Worm (Caenorhabditis elegans) whole organism, L1 larva: ENCODE data around the gene Y73B6BL.22.

Experiments used
- ceh-63 ChIP-seq: fragments of 200-800 bp; sonication (Bioruptor generic); optimal IDR thresholded peaks from 2 replicates; lab custom pipeline; 2018; ENCODE audit warnings: mild to moderate bottlenecking, missing genetic modification characterization, missing compliant biosample characterization
- ces-1 ChIP-seq: fragments of 150-350 bp; optimal IDR thresholded peaks from 2 replicates; lab custom pipeline; 2014; ENCODE audit warnings: missing biosample characterization, missing genetic modification reagents, missing genetic modification characterization
- elt-3 ChIP-seq, 6 experiments: fragments of 150-350 bp in 1 of 6; sonication (generic microtip); optimal IDR thresholded peaks; 2 replicates each; lab custom pipeline; 2017 to 2018; ENCODE audit warnings: missing biosample characterization in 6 of 6, missing genetic modification characterization in 6 of 6, inconsistent platforms in 1 of 6
- hlh-4 ChIP-seq: sonication (generic microtip); optimal IDR thresholded peaks from 2 replicates; lab custom pipeline; 2016; ENCODE audit warnings: mild to moderate bottlenecking, missing genetic modification characterization, missing compliant biosample characterization
- lin-15B ChIP-seq: fragments of 150-350 bp; sonication (generic microtip); optimal IDR thresholded peaks from 3 replicates; lab custom pipeline; 2014; ENCODE audit warnings: missing biosample characterization, missing genetic modification characterization
- lsy-2 ChIP-seq, 2 experiments: fragments of 150-350 bp; optimal IDR thresholded peaks; 2 replicates each; lab custom pipeline; 2014; ENCODE audit warnings: missing biosample characterization in 2 of 2, missing genetic modification characterization in 2 of 2
- mep-1 ChIP-seq: fragments of 150-350 bp; optimal IDR thresholded peaks from 2 replicates; lab custom pipeline; 2014; ENCODE audit warnings: missing biosample characterization, missing genetic modification characterization
- nhr-11 ChIP-seq: fragments of 150-350 bp; optimal IDR thresholded peaks from 2 replicates; lab custom pipeline; 2014; ENCODE audit warnings: missing biosample characterization, missing genetic modification characterization
- nhr-20 ChIP-seq: sonication (generic microtip); optimal IDR thresholded peaks from 2 replicates; lab custom pipeline; 2016; ENCODE audit warnings: mild to moderate bottlenecking, missing genetic modification characterization, missing compliant biosample characterization
- nhr-85 ChIP-seq: sonication (generic microtip); peaks from one replicate; lab custom pipeline; 2016; ENCODE audit warnings: missing genetic modification characterization, inconsistent platforms, missing compliant biosample characterization
- sptf-1 ChIP-seq: fragments of 150-350 bp; optimal IDR thresholded peaks from 2 replicates; lab custom pipeline; 2014; ENCODE audit warnings: missing biosample characterization, missing genetic modification characterization
- tbx-2 ChIP-seq: sonication (generic microtip); optimal IDR thresholded peaks from 2 replicates; lab custom pipeline; 2016; ENCODE audit warnings: missing genetic modification characterization, missing compliant biosample characterization
- unc-62 ChIP-seq: fragments of 150-350 bp; optimal IDR thresholded peaks from 2 replicates; lab custom pipeline; 2014; ENCODE audit warnings: missing biosample characterization, missing genetic modification reagents, missing genetic modification characterization
- ztf-4 ChIP-seq: fragments of 150-350 bp; optimal IDR thresholded peaks from 2 replicates; lab custom pipeline; 2014; ENCODE audit warnings: missing biosample characterization, missing genetic modification characterization

DNA sequence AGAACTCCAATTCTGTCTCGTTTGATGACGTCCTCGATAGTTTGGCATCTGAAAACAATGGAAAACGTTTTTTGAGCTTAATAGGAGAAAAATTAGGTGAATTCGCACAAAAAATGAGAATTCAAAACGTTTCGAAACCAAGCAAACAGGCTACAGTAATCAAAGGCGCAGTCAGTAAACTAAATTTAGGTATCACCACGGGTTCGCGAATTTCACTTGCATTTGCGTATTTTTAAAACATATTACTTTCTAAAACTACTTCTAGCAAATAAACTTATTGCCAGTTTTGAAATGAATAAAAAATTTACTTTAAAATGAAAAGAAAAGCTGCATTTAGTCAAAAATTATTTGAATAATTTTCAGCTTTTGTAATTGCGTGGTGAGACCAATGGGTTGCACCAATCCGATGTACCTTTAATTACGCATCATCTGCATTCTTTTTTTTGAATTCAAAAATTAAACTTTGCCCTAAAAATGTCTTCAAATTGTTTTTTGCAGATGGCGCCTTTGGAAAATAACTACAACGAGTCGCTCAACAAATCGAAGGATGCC, 2.7 kb upstream of the Y73B6BL.22 start, which contains the start of the genes Y73B6BL.23 and htp-2:
- TF ChIP-seq lin-15B (tag; lab: Kevin White, UChicago) (no peak), unc-62 (no peak), nhr-11 (tag; lab: Kevin White, UChicago) (no peak), nhr-85 (tag; lab: Kevin White, UChicago) (no peak), nhr-20 (tag; lab: Kevin White, UChicago) (no peak), sptf-1 (tag; lab: Kevin White, UChicago) (no peak), hlh-4 (no peak), lsy-2 (tag; optimal IDR thresholded peaks at IDR 0.05; lab: Kevin White, UChicago) (no peak), tbx-2 (tag; lab: Kevin White, UChicago) (no peak), ces-1 (no peak), elt-3 (tag; optimal IDR thresholded peaks at IDR 0.05; lab: Kevin White, UChicago) (no peak), ceh-63 (no peak), mep-1 (tag; lab: Kevin White, UChicago) (no peak), ztf-4 (tag; lab: Kevin White, UChicago) (no peak)
